Worm (Caenorhabditis elegans) whole organism, L3 larva: ENCODE data around the gene F41G4.13.

Experiments used
- ceh-9 ChIP-seq: sonication (generic microtip); optimal IDR thresholded peaks from 2 replicates; lab custom pipeline; 2018; ENCODE audit warnings: missing biosample characterization, missing genetic modification characterization
- elt-2 ChIP-seq: sonication (generic microtip); optimal IDR thresholded peaks from 2 replicates; lab custom pipeline; 2016; ENCODE audit warnings: missing genetic modification reagents, mild to moderate bottlenecking, missing genetic modification characterization, missing compliant biosample characterization
- eor-1 ChIP-seq, 2 experiments: fragments of 150-350 bp; optimal IDR thresholded peaks; 2 replicates each; lab custom pipeline; 2014 to 2018; ENCODE audit warnings: missing biosample characterization in 2 of 2, missing genetic modification characterization in 2 of 2
- fkh-10 ChIP-seq: sonication (generic microtip); optimal IDR thresholded peaks from 2 replicates; lab custom pipeline; 2017; ENCODE audit warnings: missing biosample characterization, missing genetic modification reagents, missing genetic modification characterization
- fkh-2 ChIP-seq: fragments of 150-350 bp; optimal IDR thresholded peaks from 2 replicates; lab custom pipeline; 2014; ENCODE audit warnings: missing biosample characterization, missing genetic modification reagents, missing genetic modification characterization
- fos-1 ChIP-seq: fragments of 150-350 bp; optimal IDR thresholded peaks from 2 replicates; lab custom pipeline; 2014; ENCODE audit warnings: missing biosample characterization, missing genetic modification characterization
- hmg-11 ChIP-seq: sonication (generic microtip); optimal IDR thresholded peaks from 2 replicates; lab custom pipeline; 2016; ENCODE audit warnings: missing genetic modification characterization, missing compliant biosample characterization
- jun-1 ChIP-seq: fragments of 150-350 bp; optimal IDR thresholded peaks from 2 replicates; lab custom pipeline; 2014; ENCODE audit warnings: missing biosample characterization, missing genetic modification reagents, missing genetic modification characterization
- lin-15B ChIP-seq: fragments of 150-350 bp; optimal IDR thresholded peaks from 2 replicates; lab custom pipeline; 2014; ENCODE audit warnings: missing biosample characterization, missing genetic modification characterization
- lin-39 ChIP-seq: fragments of 150-350 bp; optimal IDR thresholded peaks from 2 replicates; lab custom pipeline; 2018; ENCODE audit warnings: missing biosample characterization, missing genetic modification reagents, missing genetic modification characterization
- lsy-12 ChIP-seq: sonication (generic microtip); optimal IDR thresholded peaks from 2 replicates; lab custom pipeline; 2016; ENCODE audit warnings: mild to moderate bottlenecking, missing genetic modification characterization, missing compliant biosample characterization
- mml-1 ChIP-seq: fragments of 150-350 bp; sonication (generic microtip); optimal IDR thresholded peaks from 3 replicates; lab custom pipeline; 2014; ENCODE audit warnings: missing biosample characterization, missing genetic modification characterization
- nhr-11 ChIP-seq: fragments of 150-350 bp; optimal IDR thresholded peaks from 2 replicates; lab custom pipeline; 2014; ENCODE audit warnings: missing biosample characterization, missing genetic modification characterization
- nhr-12 ChIP-seq: fragments of 150-350 bp; optimal IDR thresholded peaks from 2 replicates; lab custom pipeline; 2014; ENCODE audit warnings: missing biosample characterization, missing genetic modification characterization
- nhr-23 ChIP-seq: fragments of 150-350 bp; optimal IDR thresholded peaks from 2 replicates; lab custom pipeline; 2014; ENCODE audit warnings: missing biosample characterization, missing genetic modification reagents, missing genetic modification characterization
- nhr-25 ChIP-seq: sonication (generic microtip); optimal IDR thresholded peaks from 2 replicates; lab custom pipeline; 2017; ENCODE audit warnings: missing biosample characterization, missing genetic modification characterization
- nhr-43 ChIP-seq: sonication (generic microtip); optimal IDR thresholded peaks from 2 replicates; lab custom pipeline; 2016; ENCODE audit warnings: mild to moderate bottlenecking, missing genetic modification characterization, missing compliant biosample characterization; ENCODE audit not compliant: poor library complexity, severe bottlenecking
- nhr-76 ChIP-seq: fragments of 150-350 bp; sonication (generic microtip); optimal IDR thresholded peaks from 5 replicates; lab custom pipeline; 2014; ENCODE audit warnings: missing biosample characterization, missing genetic modification characterization
- nhr-77 ChIP-seq: fragments of 150-350 bp; optimal IDR thresholded peaks from 2 replicates; lab custom pipeline; 2014; ENCODE audit warnings: missing biosample characterization, missing genetic modification characterization
- pha-4 ChIP-seq: fragments of 150-350 bp; optimal IDR thresholded peaks from 2 replicates; lab custom pipeline; 2014; ENCODE audit warnings: missing biosample characterization, missing genetic modification reagents, missing genetic modification characterization
- pqm-1 ChIP-seq: fragments of 150-350 bp; optimal IDR thresholded peaks from 2 replicates; lab custom pipeline; 2017; ENCODE audit warnings: missing biosample characterization, missing genetic modification characterization, inconsistent platforms
- sea-2 ChIP-seq: fragments of 150-350 bp; sonication (generic microtip); optimal IDR thresholded peaks from 4 replicates; lab custom pipeline; 2014; ENCODE audit warnings: missing biosample characterization, missing genetic modification reagents, missing genetic modification characterization
- tbx-2 ChIP-seq: sonication (generic microtip); optimal IDR thresholded peaks from 2 replicates; lab custom pipeline; 2016; ENCODE audit warnings: mild to moderate bottlenecking, missing genetic modification characterization, missing compliant biosample characterization
- unc-39 ChIP-seq: sonication (generic microtip); optimal IDR thresholded peaks from 4 replicates; lab custom pipeline; 2017; ENCODE audit warnings: missing biosample characterization, missing genetic modification characterization
- unc-62 ChIP-seq: fragments of 150-350 bp; sonication (generic microtip); optimal IDR thresholded peaks from 4 replicates; lab custom pipeline; 2014; ENCODE audit warnings: missing biosample characterization, missing genetic modification reagents, missing genetic modification characterization
- zag-1 ChIP-seq: fragments of 150-350 bp; optimal IDR thresholded peaks from 2 replicates; lab custom pipeline; 2014; ENCODE audit warnings: missing biosample characterization, missing genetic modification characterization
- ztf-11 ChIP-seq: fragments of 150-350 bp; optimal IDR thresholded peaks from 2 replicates; lab custom pipeline; 2014; ENCODE audit warnings: missing biosample characterization, missing genetic modification characterization
- ztf-4 ChIP-seq: fragments of 150-350 bp; optimal IDR thresholded peaks from 2 replicates; lab custom pipeline; 2014; ENCODE audit warnings: missing biosample characterization, missing genetic modification characterization

Gene F41G4.13

DNA sequence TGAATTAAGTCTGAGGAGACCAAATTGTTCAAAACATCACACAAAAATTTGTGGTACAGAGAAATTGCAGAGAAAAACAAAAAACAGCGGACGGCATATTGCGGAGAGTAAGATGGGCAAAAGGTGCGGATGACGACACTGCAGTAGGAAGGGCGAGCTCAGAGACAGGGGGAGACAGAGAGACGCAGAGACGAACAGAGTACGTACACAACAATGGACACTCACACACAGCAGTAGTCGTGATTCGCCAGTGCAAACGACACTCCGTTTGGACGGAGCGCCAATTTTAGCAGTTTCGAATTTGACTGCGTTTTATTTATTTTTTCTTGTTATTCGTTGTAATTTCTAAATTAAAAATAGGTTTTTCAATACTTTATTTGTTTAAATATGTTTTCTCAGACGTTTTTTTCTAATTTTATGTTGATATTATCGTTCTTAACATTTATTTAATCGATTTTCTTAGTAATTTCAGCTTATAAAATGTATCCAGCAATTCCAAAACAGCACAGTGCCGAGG, 37.9 kb upstream of the F41G4.13 start, which contains the start of gene T20F7.1 (continued):
- TF ChIP-seq unc-62 (no peak), unc-39 (tag; lab: Kevin White, UChicago) (no peak), hmg-11 (tag; lab: Kevin White, UChicago) (peak; percentile 92), jun-1 (tag; lab: Kevin White, UChicago) (peak; percentile 42), ztf-4 (tag; lab: Kevin White, UChicago) (no peak)

DNA sequence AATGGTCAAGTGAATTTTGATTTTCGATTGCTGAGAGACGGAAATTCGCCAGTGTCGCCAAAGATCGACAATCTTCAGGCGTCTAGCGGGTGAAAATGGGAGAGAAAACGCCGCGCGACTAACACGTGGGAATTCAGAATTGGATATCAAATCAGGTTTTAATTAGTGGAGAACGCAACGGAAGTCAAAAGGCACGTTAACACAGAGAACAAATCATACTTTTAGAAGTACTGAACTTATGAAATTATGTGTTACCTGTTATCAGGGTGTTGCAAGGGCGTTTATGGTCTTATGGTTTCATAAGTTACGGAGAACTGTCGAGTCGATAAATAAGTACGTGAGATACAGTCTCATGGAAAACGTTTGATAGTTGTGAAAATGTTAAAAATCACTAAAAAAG, 36.8 kb upstream of the F41G4.13 start:
- TF ChIP-seq hmg-11 (tag; lab: Kevin White, UChicago): no peak
- TF ChIP-seq nhr-23 (tag; lab: Kevin White, UChicago): peak; percentile 27
- no peak for TF ChIP-seq nhr-12 (tag; lab: Kevin White, UChicago)
- TF ChIP-seq zag-1 (tag; lab: Kevin White, UChicago): no peak
- no peak for TF ChIP-seq nhr-77 (tag; lab: Kevin White, UChicago)
- TF ChIP-seq eor-1 (tag; optimal IDR thresholded peaks at IDR 0.05; lab: Kevin White, UChicago): no peak
- TF ChIP-seq nhr-11 (tag; lab: Kevin White, UChicago): no peak
- peak; percentile 32 for TF ChIP-seq elt-2
- TF ChIP-seq unc-62: no peak
- no peak for TF ChIP-seq mml-1 (tag; lab: Kevin White, UChicago)
- no peak for TF ChIP-seq lsy-12
- no peak for TF ChIP-seq ceh-9 (tag; lab: Kevin White, UChicago)
- no peak for TF ChIP-seq sea-2 (GFP tag; lab: Kevin White, UChicago)
- TF ChIP-seq lin-39 (tag; lab: Kevin White, UChicago): no peak
- no peak for TF ChIP-seq lin-15B
- TF ChIP-seq fkh-2 (tag; lab: Kevin White, UChicago): no peak
- no peak for TF ChIP-seq ztf-4 (tag; lab: Kevin White, UChicago)
- no peak for TF ChIP-seq ztf-11
- peak; percentile 70 for TF ChIP-seq nhr-43 (tag; lab: Kevin White, UChicago)

DNA sequence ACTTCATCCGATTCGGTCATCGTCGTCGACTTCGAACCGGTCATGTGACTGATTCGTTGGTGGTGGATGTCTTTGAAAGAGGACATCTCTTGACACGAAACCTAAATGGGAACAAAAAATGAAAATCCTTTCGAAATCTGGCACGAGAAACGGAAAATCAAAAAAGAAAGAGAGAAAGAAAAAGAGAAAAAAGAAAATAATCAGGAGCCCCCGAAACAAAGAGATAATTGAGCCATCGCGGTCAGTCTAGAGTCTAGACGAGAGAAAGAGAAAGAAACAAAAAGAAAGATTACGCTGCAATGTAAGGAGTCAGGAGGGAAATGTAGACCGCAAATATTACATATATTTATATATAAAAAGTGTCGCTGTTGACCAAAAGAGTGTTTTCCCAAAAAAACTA, 34.3 kb upstream of the F41G4.13 start, which contains the start of gene aakg-2:
Gene aakg-2, minus strand, starts transcription at position 101 of the 400 bp plus-strand sequence.
- TF ChIP-seq pha-4 (tag; lab: Kevin White, UChicago) (peak; percentile 9), nhr-76 (tag; lab: Kevin White, UChicago) (no peak)

DNA sequence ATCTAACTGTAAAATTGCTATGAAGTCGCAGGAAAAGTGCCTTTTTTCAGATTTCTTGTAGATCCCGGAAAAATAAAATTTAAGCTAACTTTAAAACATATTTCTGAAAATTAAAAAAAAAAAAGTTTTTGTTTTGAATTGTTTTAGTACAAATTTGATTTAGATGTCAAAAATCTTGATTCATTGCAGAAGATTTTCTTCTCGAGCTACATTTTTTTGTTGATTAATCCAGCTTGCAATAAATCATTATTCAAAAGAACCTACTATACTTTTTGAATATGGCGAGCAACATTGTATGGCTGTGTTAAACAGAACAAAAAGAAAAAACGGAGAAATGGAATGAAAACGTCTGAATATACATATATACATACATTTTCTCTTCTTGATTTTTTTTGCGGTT, 31.1 kb upstream of the F41G4.13 start:
- TF ChIP-seq fos-1 (tag; lab: Kevin White, UChicago) (no peak), unc-62 (no peak), pqm-1 (no peak)
- TF ChIP-seq, all 47 proteins: peak for 0

DNA sequence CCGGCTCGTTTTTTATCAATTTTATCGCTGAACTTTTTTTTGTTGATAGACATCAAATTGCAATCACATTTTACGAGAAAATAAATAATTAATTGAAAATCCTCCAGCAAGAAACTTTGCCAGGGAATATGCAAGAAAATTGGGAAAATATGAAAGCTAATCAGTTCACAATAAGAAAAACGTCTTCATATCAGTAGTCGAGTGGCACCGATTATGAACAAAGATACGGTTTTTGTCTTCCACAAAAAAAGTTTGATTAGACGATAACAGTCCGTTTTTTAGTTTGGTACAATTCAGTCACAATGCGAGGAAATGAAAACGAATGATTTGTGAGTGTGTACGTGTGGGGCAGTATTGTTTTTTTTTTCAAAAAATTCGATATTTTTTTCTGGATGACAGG, 30.4 kb upstream of the F41G4.13 start:
- peak; percentile 10 for TF ChIP-seq pqm-1
- peak; percentile 81 for TF ChIP-seq elt-2
- TF ChIP-seq sea-2 (GFP tag; lab: Kevin White, UChicago): no peak

DNA sequence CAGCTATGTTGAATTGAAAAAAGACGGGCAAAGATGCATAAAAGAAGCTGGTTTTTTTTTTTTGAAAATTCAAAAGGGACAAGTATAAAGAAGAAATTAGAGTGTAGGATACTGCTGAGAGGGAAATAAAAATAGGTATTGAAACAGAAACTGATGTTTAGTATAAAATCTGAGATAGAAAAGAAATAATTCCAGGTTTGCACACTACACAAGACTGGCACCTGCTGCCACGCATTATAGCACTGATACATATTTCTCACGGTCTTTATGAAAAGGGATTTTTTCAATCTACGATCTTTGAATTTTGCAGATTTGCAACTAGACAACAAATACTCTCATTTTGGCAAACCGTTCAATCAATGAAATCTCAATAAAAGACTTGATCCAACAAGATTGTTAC, 28.7 kb upstream of the F41G4.13 start:
- TF ChIP-seq sea-2 (GFP tag; lab: Kevin White, UChicago) (no peak), fkh-10 (GFP tag; lab: Kevin White, UChicago) (no peak), nhr-43 (tag; lab: Kevin White, UChicago) (no peak), pqm-1 (no peak), nhr-25 (no peak), ceh-9 (tag; lab: Kevin White, UChicago) (no peak)

DNA sequence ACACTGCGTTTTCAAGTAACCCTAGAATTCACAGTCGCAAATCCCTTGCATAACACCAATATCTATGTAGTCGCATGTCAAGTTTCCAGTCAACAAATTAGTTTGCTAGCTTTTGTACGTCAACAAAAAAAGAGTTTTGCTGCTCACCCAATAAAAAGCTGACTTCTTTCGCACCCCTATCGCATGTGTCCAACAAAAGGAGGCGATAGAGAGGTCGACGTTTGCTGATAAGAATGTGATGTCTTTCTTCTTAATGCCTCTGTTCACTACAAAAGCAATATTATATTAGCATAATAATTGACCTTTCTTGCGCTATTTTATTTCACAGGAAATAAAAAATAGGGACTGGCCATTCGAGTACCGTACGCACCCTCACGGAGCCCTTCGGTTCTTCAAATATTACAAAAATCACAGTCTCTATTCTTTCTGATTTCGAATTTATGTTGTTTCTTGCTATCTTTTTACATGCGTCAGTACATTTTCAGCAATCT, 25.4 kb upstream of the F41G4.13 start, which contains the start of gene T20F7.3:
Gene T20F7.3, plus strand, starts transcription at position 441 of the 491 bp plus-strand sequence.
- TF ChIP-seq tbx-2 (tag; lab: Kevin White, UChicago) (no peak), zag-1 (tag; lab: Kevin White, UChicago) (no peak), elt-2 (peak; percentile 64), pqm-1 (no peak), lin-15B (no peak), nhr-25 (no peak)
